Worm (Caenorhabditis elegans): ENCODE measurements around the gene D1086.9.

DNA sequence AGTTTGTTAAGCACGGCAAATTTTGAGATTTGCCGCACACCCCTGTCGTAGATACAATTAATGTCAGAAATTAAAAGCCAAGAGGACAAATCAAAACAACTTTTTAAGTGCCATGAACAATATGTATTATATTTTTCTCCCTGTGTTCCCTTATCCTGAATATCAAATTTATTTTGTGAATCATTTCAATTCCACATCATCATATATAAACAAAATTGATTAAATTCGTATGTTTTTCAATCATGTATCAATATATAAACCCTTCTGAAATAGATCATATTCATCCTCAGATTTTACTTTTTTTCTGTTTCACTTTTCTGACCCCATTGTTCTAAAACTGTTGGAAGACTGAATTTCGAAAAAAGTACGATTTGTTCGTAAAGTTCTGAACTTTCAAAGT lies 29.9 kb upstream of the D1086.9 start, which contains the start of gene D1086.11:
- no peak for TF ChIP-seq ceh-24 (tag; optimal IDR thresholded peaks at IDR 0.05)
- TF ChIP-seq ceh-9 (tag; optimal IDR thresholded peaks at IDR 0.05): no peak
- TF ChIP-seq F13H6.1 (tag; optimal IDR thresholded peaks at IDR 0.05): no peak
- TF ChIP-seq pqm-1 (tag; optimal IDR thresholded peaks at IDR 0.05): no peak
- TF ChIP-seq nhr-232 (tag; optimal IDR thresholded peaks at IDR 0.05): no peak
- no peak for TF ChIP-seq dmd-4 (tag; optimal IDR thresholded peaks at IDR 0.05; ENCODE audit: borderline replicate concordance)
- no peak for TF ChIP-seq syd-9 (tag; optimal IDR thresholded peaks at IDR 0.05)
- no peak for TF ChIP-seq ets-4 (tag; optimal IDR thresholded peaks at IDR 0.05)
- TF ChIP-seq eyg-1 (tag; optimal IDR thresholded peaks at IDR 0.05): no peak
- TF ChIP-seq K09A11.1 (tag; optimal IDR thresholded peaks at IDR 0.05; ENCODE audit: insufficient read depth): no peak
- no peak for TF ChIP-seq ama-1 (optimal IDR thresholded peaks at IDR 0.05)
- no peak for TF ChIP-seq rnt-1 (tag; optimal IDR thresholded peaks at IDR 0.05)
- TF ChIP-seq ceh-19 (GFP tag; optimal IDR thresholded peaks at IDR 0.05): no peak
- TF ChIP-seq dve-1 (tag; optimal IDR thresholded peaks at IDR 0.05): no peak

All from whole organism, late embryonic.